Fruit fly (Drosophila melanogaster) whole organism, prepupa: Measurements from ENCODE around the gene nAChRbeta3.

Source experiments
- CG15336 ChIP-seq: fragments of 200-800 bp; sonication (Bioruptor generic); IDR thresholded peaks from 2 replicates; pipeline ENCODE4 v1.3.6; 2022; ENCODE audit warnings: missing biosample characterization, missing genetic modification characterization
- CG1621 ChIP-seq: fragments of 200-800 bp; sonication (Bioruptor generic); optimal IDR thresholded peaks from 3 replicates; lab custom pipeline; 2018; ENCODE audit warnings: missing biosample characterization, mild to moderate bottlenecking, missing genetic modification characterization
- CG16779 ChIP-seq: fragments of 200-800 bp; sonication (Bioruptor generic); optimal IDR thresholded peaks from 3 replicates; lab custom pipeline; 2017; ENCODE audit warnings: missing biosample characterization, mild to moderate bottlenecking, missing genetic modification characterization
- CG6276 ChIP-seq: fragments of 200-800 bp; sonication (Bioruptor generic); optimal IDR thresholded peaks from 2 replicates; lab custom pipeline; 2017; ENCODE audit warnings: missing biosample characterization, mild to moderate bottlenecking, missing genetic modification characterization
- CG8119 ChIP-seq: fragments of 200-800 bp; sonication (Bioruptor generic); IDR thresholded peaks from 3 replicates; pipeline ENCODE4 v1.3.6; 2022; ENCODE audit warnings: missing biosample characterization, missing genetic modification characterization
- CG8319 ChIP-seq: fragments of 200-800 bp; sonication (Bioruptor generic); optimal IDR thresholded peaks from 3 replicates; lab custom pipeline; 2016; ENCODE audit warnings: missing biosample characterization, missing genetic modification characterization
- Sox102F ChIP-seq: fragments of 200-800 bp; sonication (Bioruptor generic); optimal IDR thresholded peaks from 2 replicates; lab custom pipeline; 2016; ENCODE audit warnings: missing biosample characterization, mild to moderate bottlenecking, missing genetic modification characterization
- dac ChIP-seq: fragments of 200-800 bp; sonication (Bioruptor generic); optimal IDR thresholded peaks from 2 replicates; lab custom pipeline; 2017; ENCODE audit warnings: missing biosample characterization, mild to moderate bottlenecking, missing genetic modification characterization
- fd85E ChIP-seq: fragments of 200-800 bp; sonication (Bioruptor generic); optimal IDR thresholded peaks from 3 replicates; lab custom pipeline; 2016; ENCODE audit warnings: missing biosample characterization, missing genetic modification characterization
- vri ChIP-seq: fragments of 200-800 bp; sonication (Bioruptor generic); optimal IDR thresholded peaks from 3 replicates; lab custom pipeline; 2016; ENCODE audit warnings: missing biosample characterization, mild to moderate bottlenecking, missing genetic modification characterization

- no peak for TF ChIP-seq fd85E (GFP tag; lab: Kevin White, UChicago)
- no peak for TF ChIP-seq CG15336 (GFP tag; lab: Robert Waterston, UW)
- TF ChIP-seq Sox102F (GFP tag; lab: Kevin White, UChicago): no peak
- no peak for TF ChIP-seq CG6276 (GFP tag; lab: Kevin White, UChicago)
- TF ChIP-seq vri: no peak
- TF ChIP-seq CG8319 (GFP tag; lab: Kevin White, UChicago): no peak
- TF ChIP-seq CG8119 (GFP tag; lab: Robert Waterston, UW): no peak
- no peak for TF ChIP-seq CG1621
- TF ChIP-seq CG16779: no peak
- no peak for TF ChIP-seq dac (GFP tag; lab: Kevin White, UChicago)
Measured at dm6 chr2L:518620-518913, 26.4 kb upstream of the nAChRbeta3 start.
